Worm (Caenorhabditis elegans): Measurements from ENCODE around the gene vps-52.

vps-52 gene

ce11 chrX:7583930-7584329 is 18.8 kb downstream of the vps-52 start:
- TF ChIP-seq tbx-2 (tag; optimal IDR thresholded peaks at IDR 0.05) (peak; percentile 27), nhr-90 (tag; optimal IDR thresholded peaks at IDR 0.05; ENCODE audit: poor library complexity) (peak; percentile 29), lin-14 (GFP tag; optimal IDR thresholded peaks at IDR 0.05) (peak; percentile 58), efl-3 (GFP tag; optimal IDR thresholded peaks at IDR 0.05) (no peak), xbp-1 (tag; optimal IDR thresholded peaks at IDR 0.05) (no peak), elt-3 (tag; optimal IDR thresholded peaks at IDR 0.05) (peak in 5 of 6 experiments; percentile 78 to 95 (median 79)), blmp-1 (tag; optimal IDR thresholded peaks at IDR 0.05) (peak; percentile 59), snu-23 (GFP tag; optimal IDR thresholded peaks at IDR 0.05) (peak; percentile 3), unc-130 (tag; optimal IDR thresholded peaks at IDR 0.05) (peak; percentile 78), nhr-20 (tag; optimal IDR thresholded peaks at IDR 0.05) (peak; percentile 53), nhr-71 (tag; optimal IDR thresholded peaks at IDR 0.05) (peak; percentile 44), lsy-2 (tag; optimal IDR thresholded peaks at IDR 0.05) (peak in 1 of 2 experiments; percentile 5), vab-15 (tag; optimal IDR thresholded peaks at IDR 0.05) (no peak), nhr-85 (tag) (peak; percentile 80), grh-1 (GFP tag; IDR thresholded peaks at IDR 0.05) (no peak), hlh-4 (tag; optimal IDR thresholded peaks at IDR 0.05) (no peak), lin-35 (GFP tag; optimal IDR thresholded peaks at IDR 0.05) (peak in 1 of 2 experiments; percentile 8)

- TF ChIP-seq nhr-28 (tag; optimal IDR thresholded peaks at IDR 0.05): no peak
- no peak for TF ChIP-seq lin-13 (GFP tag; optimal IDR thresholded peaks at IDR 0.05)
- no peak for TF ChIP-seq ceh-88 (GFP tag; IDR thresholded peaks at IDR 0.05)
- TF ChIP-seq Y116A8C.19 (tag; optimal IDR thresholded peaks at IDR 0.05; ENCODE audit: borderline replicate concordance): no peak
- TF ChIP-seq mdl-1 (tag; optimal IDR thresholded peaks at IDR 0.05): peak in 1 of 2 experiments; percentile 29
- TF ChIP-seq elt-3 (tag; optimal IDR thresholded peaks at IDR 0.05): peak in 5 of 6 experiments; percentile 6 to 74 (median 54)
- no peak for TF ChIP-seq hlh-4 (tag; optimal IDR thresholded peaks at IDR 0.05)
- no peak for TF ChIP-seq skn-1 (tag; optimal IDR thresholded peaks at IDR 0.05)
- TF ChIP-seq pax-3 (tag; optimal IDR thresholded peaks at IDR 0.05): no peak
- no peak for TF ChIP-seq C04F5.9 (tag; optimal IDR thresholded peaks at IDR 0.05)
- no peak for TF ChIP-seq irx-1 (tag; optimal IDR thresholded peaks at IDR 0.05)
- no peak for TF ChIP-seq unc-98 (GFP tag; IDR thresholded peaks at IDR 0.05)
- TF ChIP-seq snu-23 (GFP tag; optimal IDR thresholded peaks at IDR 0.05): peak; percentile 69
- no peak for TF ChIP-seq efl-3 (GFP tag; optimal IDR thresholded peaks at IDR 0.05)
- TF ChIP-seq nhr-71 (tag; optimal IDR thresholded peaks at IDR 0.05): peak; percentile 31
- TF ChIP-seq nhr-237 (tag; optimal IDR thresholded peaks at IDR 0.05): no peak
- no peak for TF ChIP-seq fkh-10 (GFP tag; optimal IDR thresholded peaks at IDR 0.05)
- TF ChIP-seq pag-3 (tag; optimal IDR thresholded peaks at IDR 0.05; ENCODE audit: borderline replicate concordance, insufficient read depth): no peak
- peak; percentile 32 for TF ChIP-seq nhr-90 (tag; optimal IDR thresholded peaks at IDR 0.05; ENCODE audit: poor library complexity)
- no peak for TF ChIP-seq ets-5 (GFP tag; IDR thresholded peaks at IDR 0.05)
- no peak for TF ChIP-seq nhr-11 (tag; optimal IDR thresholded peaks at IDR 0.05)
- TF ChIP-seq egl-27 (tag; optimal IDR thresholded peaks at IDR 0.05): no peak
- TF ChIP-seq ces-1 (GFP tag; optimal IDR thresholded peaks at IDR 0.05): no peak
- TF ChIP-seq tlp-1 (tag; optimal IDR thresholded peaks at IDR 0.05): no peak
- no peak for TF ChIP-seq zag-1 (tag; optimal IDR thresholded peaks at IDR 0.05)
- no peak for TF ChIP-seq egl-13 (tag; optimal IDR thresholded peaks at IDR 0.05)
- no peak for TF ChIP-seq efl-1 (optimal IDR thresholded peaks at IDR 0.05)
- TF ChIP-seq efl-1 (GFP tag; optimal IDR thresholded peaks at IDR 0.05 in 1 of 2): peak in 1 of 2 experiments; percentile 42
- TF ChIP-seq mep-1 (tag; optimal IDR thresholded peaks at IDR 0.05): peak; percentile 52
- no peak for TF ChIP-seq dpl-1 (GFP tag; optimal IDR thresholded peaks at IDR 0.05)
- TF ChIP-seq ama-1 (optimal IDR thresholded peaks at IDR 0.05): no peak
- TF ChIP-seq lsy-2 (tag; optimal IDR thresholded peaks at IDR 0.05): peak; percentile 20 to 74
- no peak for TF ChIP-seq nhr-19 (GFP tag; conservative IDR thresholded peaks at IDR 0.05)
- no peak for TF ChIP-seq aha-1 (tag; optimal IDR thresholded peaks at IDR 0.05)
- no peak for TF ChIP-seq sup-37 (GFP tag; optimal IDR thresholded peaks at IDR 0.05)
- no peak for TF ChIP-seq fkh-4 (tag; optimal IDR thresholded peaks at IDR 0.05; ENCODE audit: borderline replicate concordance)
- TF ChIP-seq tbx-2 (tag; optimal IDR thresholded peaks at IDR 0.05): peak; percentile 19
- TF ChIP-seq xbp-1 (tag; optimal IDR thresholded peaks at IDR 0.05): no peak
- TF ChIP-seq sptf-1 (tag; optimal IDR thresholded peaks at IDR 0.05): no peak
- no peak for TF ChIP-seq elt-2 (tag; optimal IDR thresholded peaks at IDR 0.05)
- TF ChIP-seq hpl-2 (GFP tag; optimal IDR thresholded peaks at IDR 0.05): no peak
- no peak for TF ChIP-seq snpc-4 (tag; optimal IDR thresholded peaks at IDR 0.05)
Measured at ce11 chrX:7585610-7586259, 20.6 kb downstream of the vps-52 start, which contains the start of gene adt-2. TSS of gene adt-2 (plus strand) at chrX:7586209.
